Worm (Caenorhabditis elegans): ENCODE measurements around the gene F32D8.8.

F32D8.8 gene

DNA sequence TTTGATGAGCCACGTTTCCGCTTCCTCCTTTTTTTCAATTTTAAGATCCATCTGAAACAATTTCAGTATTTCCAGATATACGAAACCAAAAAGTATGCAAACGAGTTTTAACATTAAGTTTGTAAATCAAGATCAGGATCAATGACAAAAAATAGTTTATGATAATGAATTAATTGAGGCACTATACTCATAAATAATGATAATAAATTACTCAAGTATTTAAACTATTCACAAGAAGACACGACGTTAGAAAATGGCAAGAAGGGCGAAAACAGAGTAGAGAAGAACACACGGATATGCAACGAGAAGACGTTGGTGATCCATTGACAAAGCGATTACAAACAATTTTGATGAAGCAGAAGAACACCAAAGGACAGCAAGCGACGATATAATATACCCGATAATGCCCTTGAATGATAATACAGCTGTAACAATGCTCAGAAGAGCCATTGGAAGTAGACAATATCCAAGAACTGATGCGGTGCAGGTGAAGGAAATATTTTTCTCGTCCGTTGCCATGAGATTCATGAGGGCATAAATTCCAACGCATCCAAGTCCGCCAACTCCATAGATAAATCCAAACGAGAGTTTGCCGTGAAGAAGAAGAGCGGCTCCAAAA is 9.0 kb downstream of the F32D8.8 start, which contains the start of gene F32D8.4:
F32D8.4 (minus strand) TSS at position 51 of the 619 bp plus-strand sequence.
- TF ChIP-seq C16A3.4 (tag; optimal IDR thresholded peaks at IDR 0.05), result no peak
- no peak for TF ChIP-seq pqm-1 (tag; optimal IDR thresholded peaks at IDR 0.05)
- TF ChIP-seq tlp-1 (tag; optimal IDR thresholded peaks at IDR 0.05), result no peak
- no peak for TF ChIP-seq efl-1 (optimal IDR thresholded peaks at IDR 0.05)
- TF ChIP-seq efl-1 (GFP tag; optimal IDR thresholded peaks at IDR 0.05 in 1 of 2), result peak in 1 of 2 experiments; percentile 90
- TF ChIP-seq nhr-47 (tag; optimal IDR thresholded peaks at IDR 0.05), result no peak
- no peak for TF ChIP-seq ceh-90 (tag; optimal IDR thresholded peaks at IDR 0.05)
- no peak for TF ChIP-seq lin-14 (GFP tag; optimal IDR thresholded peaks at IDR 0.05)

ce11 chrV:10890980-10891379 is 11.6 kb downstream of the F32D8.8 start, which contains the start of gene F32D8.12:
F32D8.12 (minus strand) TSS chrV:10891027.
- TF ChIP-seq fkh-4 (tag; optimal IDR thresholded peaks at IDR 0.05; ENCODE audit: borderline replicate concordance) (no peak), ets-5 (GFP tag; IDR thresholded peaks at IDR 0.05) (no peak), C04F5.9 (tag; optimal IDR thresholded peaks at IDR 0.05) (no peak), mab-9 (GFP tag; IDR thresholded peaks at IDR 0.05) (no peak), tlp-1 (tag; optimal IDR thresholded peaks at IDR 0.05) (no peak), nhr-28 (tag; optimal IDR thresholded peaks at IDR 0.05) (no peak), ceh-8 (GFP tag; optimal IDR thresholded peaks at IDR 0.05) (no peak), irx-1 (tag; optimal IDR thresholded peaks at IDR 0.05) (no peak), isw-1 (GFP tag; IDR thresholded peaks at IDR 0.05) (no peak), efl-1 (optimal IDR thresholded peaks at IDR 0.05) (peak; percentile 68 to 81), efl-1 (GFP tag; optimal IDR thresholded peaks at IDR 0.05 in 1 of 2) (peak; percentile 18 to 95), alr-1 (tag; optimal IDR thresholded peaks at IDR 0.05; ENCODE audit: borderline replicate concordance) (no peak), xbp-1 (tag; optimal IDR thresholded peaks at IDR 0.05) (no peak), aha-1 (tag; optimal IDR thresholded peaks at IDR 0.05) (no peak), nhr-19 (GFP tag; conservative IDR thresholded peaks at IDR 0.05) (peak; percentile 74), vab-15 (tag; optimal IDR thresholded peaks at IDR 0.05) (no peak), blmp-1 (tag; optimal IDR thresholded peaks at IDR 0.05) (peak; percentile 55), dpl-1 (GFP tag; optimal IDR thresholded peaks at IDR 0.05) (peak in 2 of 3 experiments; percentile 11 to 17), rnt-1 (tag; optimal IDR thresholded peaks at IDR 0.05) (peak; percentile 37), fos-1 (tag; optimal IDR thresholded peaks at IDR 0.05) (no peak), sptf-1 (tag; optimal IDR thresholded peaks at IDR 0.05) (no peak), ces-1 (GFP tag; optimal IDR thresholded peaks at IDR 0.05) (no peak), ceh-88 (GFP tag; IDR thresholded peaks at IDR 0.05) (no peak), F16B12.6 (tag; optimal IDR thresholded peaks at IDR 0.05) (no peak), mdl-1 (tag; optimal IDR thresholded peaks at IDR 0.05) (peak in 1 of 2 experiments; percentile 10), dsc-1 (tag; optimal IDR thresholded peaks at IDR 0.05) (peak; percentile 19), sup-37 (GFP tag; optimal IDR thresholded peaks at IDR 0.05) (no peak), lin-39 (tag; optimal IDR thresholded peaks at IDR 0.05) (no peak), nhr-90 (tag; optimal IDR thresholded peaks at IDR 0.05; ENCODE audit: poor library complexity) (peak; percentile 41), swsn-7 (tag; optimal IDR thresholded peaks at IDR 0.05) (peak; percentile 44), ztf-11 (tag; optimal IDR thresholded peaks at IDR 0.05) (no peak), elt-2 (tag; optimal IDR thresholded peaks at IDR 0.05) (peak; percentile 42), aly-2 (tag; optimal IDR thresholded peaks at IDR 0.05) (no peak), efl-3 (GFP tag; optimal IDR thresholded peaks at IDR 0.05) (no peak), nhr-20 (tag; optimal IDR thresholded peaks at IDR 0.05) (peak; percentile 82), nhr-11 (tag; optimal IDR thresholded peaks at IDR 0.05) (no peak), mep-1 (tag; optimal IDR thresholded peaks at IDR 0.05) (no peak), snpc-4 (tag; optimal IDR thresholded peaks at IDR 0.05) (no peak), nhr-84 (tag; optimal IDR thresholded peaks at IDR 0.05) (no peak), hpl-2 (GFP tag; optimal IDR thresholded peaks at IDR 0.05) (no peak), unc-130 (tag; optimal IDR thresholded peaks at IDR 0.05) (peak; percentile 57), lsy-2 (tag; optimal IDR thresholded peaks at IDR 0.05) (peak; percentile 33 to 45), lin-14 (GFP tag; optimal IDR thresholded peaks at IDR 0.05) (peak; percentile 61), unc-30 (tag; optimal IDR thresholded peaks at IDR 0.05) (no peak), nhr-77 (tag; optimal IDR thresholded peaks at IDR 0.05) (no peak), egl-13 (tag; optimal IDR thresholded peaks at IDR 0.05) (no peak), egl-27 (tag; optimal IDR thresholded peaks at IDR 0.05) (no peak)
